Fruit fly (Drosophila melanogaster) S2 (cell line): Measurements from ENCODE around the gene Npc2g.

Experiments used
- CG8478 ChIP-seq: fragments of >200 bp; optimal IDR thresholded peaks from 2 replicates; lab custom pipeline; 2018
- CTCF ChIP-seq, 2 experiments: fragments of >200 bp; optimal IDR thresholded peaks; 2 replicates each; lab custom pipeline; 2018

- TF ChIP-seq CG8478 (lab: Kevin White, UChicago) (no peak), CTCF (optimal IDR thresholded peaks at IDR 0.05; lab: Kevin White, UChicago) (no peak)
These were observed 30.2 kb upstream of the Npc2g start for dm6 chr3R:30775249-30775648.
